Worm (Caenorhabditis elegans) whole organism, L3 larva: ENCODE results near the gene mrpl-28.

Experiments
- aly-2 ChIP-seq: fragments of 150-350 bp; optimal IDR thresholded peaks from 2 replicates; lab custom pipeline; 2014; ENCODE audit warnings: missing biosample characterization, missing genetic modification characterization
- ceh-28 ChIP-seq: fragments of 150-350 bp; optimal IDR thresholded peaks from 2 replicates; lab custom pipeline; 2014; ENCODE audit warnings: missing biosample characterization, missing genetic modification reagents, missing genetic modification characterization
- ceh-82 ChIP-seq: fragments of 150-350 bp; optimal IDR thresholded peaks from 2 replicates; lab custom pipeline; 2014; ENCODE audit warnings: missing biosample characterization, missing genetic modification characterization
- elt-1 ChIP-seq: fragments of 150-350 bp; optimal IDR thresholded peaks from 2 replicates; lab custom pipeline; 2014; ENCODE audit warnings: missing biosample characterization, missing genetic modification characterization
- elt-2 ChIP-seq: sonication (generic microtip); optimal IDR thresholded peaks from 2 replicates; lab custom pipeline; 2016; ENCODE audit warnings: missing genetic modification reagents, mild to moderate bottlenecking, missing genetic modification characterization, missing compliant biosample characterization
- elt-3 ChIP-seq, 3 experiments: fragments of 150-350 bp in 1 of 3; sonication (generic microtip) in 2 of 3; optimal IDR thresholded peaks; 2 replicates in 2 of 3; 4 replicates in 1 of 3; lab custom pipeline; 2014 to 2017; ENCODE audit warnings: missing biosample characterization in 3 of 3, missing genetic modification characterization in 3 of 3
- eor-1 ChIP-seq, 2 experiments: fragments of 150-350 bp; optimal IDR thresholded peaks; 2 replicates each; lab custom pipeline; 2014 to 2018; ENCODE audit warnings: missing biosample characterization in 2 of 2, missing genetic modification characterization in 2 of 2
- fkh-10 ChIP-seq: sonication (generic microtip); optimal IDR thresholded peaks from 2 replicates; lab custom pipeline; 2017; ENCODE audit warnings: missing biosample characterization, missing genetic modification reagents, missing genetic modification characterization
- fos-1 ChIP-seq: fragments of 150-350 bp; optimal IDR thresholded peaks from 2 replicates; lab custom pipeline; 2014; ENCODE audit warnings: missing biosample characterization, missing genetic modification characterization
- mdl-1 ChIP-seq: fragments of 150-350 bp; optimal IDR thresholded peaks from 2 replicates; lab custom pipeline; 2014; ENCODE audit warnings: missing biosample characterization, missing genetic modification characterization
- nhr-11 ChIP-seq: fragments of 150-350 bp; optimal IDR thresholded peaks from 2 replicates; lab custom pipeline; 2014; ENCODE audit warnings: missing biosample characterization, missing genetic modification characterization
- nhr-23 ChIP-seq: fragments of 150-350 bp; optimal IDR thresholded peaks from 2 replicates; lab custom pipeline; 2014; ENCODE audit warnings: missing biosample characterization, missing genetic modification reagents, missing genetic modification characterization
- nhr-28 ChIP-seq: fragments of 150-350 bp; optimal IDR thresholded peaks from 2 replicates; lab custom pipeline; 2014; ENCODE audit warnings: missing biosample characterization, missing genetic modification characterization
- nhr-43 ChIP-seq: sonication (generic microtip); optimal IDR thresholded peaks from 2 replicates; lab custom pipeline; 2016; ENCODE audit warnings: mild to moderate bottlenecking, missing genetic modification characterization, missing compliant biosample characterization; ENCODE audit not compliant: poor library complexity, severe bottlenecking
- nhr-67 ChIP-seq: fragments of 150-350 bp; optimal IDR thresholded peaks from 2 replicates; lab custom pipeline; 2014; ENCODE audit warnings: missing biosample characterization, missing genetic modification characterization
- nhr-76 ChIP-seq: fragments of 150-350 bp; sonication (generic microtip); optimal IDR thresholded peaks from 5 replicates; lab custom pipeline; 2014; ENCODE audit warnings: missing biosample characterization, missing genetic modification characterization
- nhr-77 ChIP-seq: fragments of 150-350 bp; optimal IDR thresholded peaks from 2 replicates; lab custom pipeline; 2014; ENCODE audit warnings: missing biosample characterization, missing genetic modification characterization
- pha-4 ChIP-seq: fragments of 150-350 bp; optimal IDR thresholded peaks from 2 replicates; lab custom pipeline; 2014; ENCODE audit warnings: missing biosample characterization, missing genetic modification reagents, missing genetic modification characterization
- sea-2 ChIP-seq: fragments of 150-350 bp; sonication (generic microtip); optimal IDR thresholded peaks from 4 replicates; lab custom pipeline; 2014; ENCODE audit warnings: missing biosample characterization, missing genetic modification reagents, missing genetic modification characterization
- skn-1 ChIP-seq: fragments of 150-350 bp; optimal IDR thresholded peaks from 2 replicates; lab custom pipeline; 2014; ENCODE audit warnings: missing biosample characterization, missing genetic modification characterization
- snpc-4 ChIP-seq: fragments of 150-350 bp; optimal IDR thresholded peaks from 2 replicates; lab custom pipeline; 2014; ENCODE audit warnings: missing biosample characterization, missing genetic modification characterization
- tbx-2 ChIP-seq: sonication (generic microtip); optimal IDR thresholded peaks from 2 replicates; lab custom pipeline; 2016; ENCODE audit warnings: mild to moderate bottlenecking, missing genetic modification characterization, missing compliant biosample characterization
- unc-39 ChIP-seq: sonication (generic microtip); optimal IDR thresholded peaks from 4 replicates; lab custom pipeline; 2017; ENCODE audit warnings: missing biosample characterization, missing genetic modification characterization
- unc-62 ChIP-seq: fragments of 150-350 bp; sonication (generic microtip); optimal IDR thresholded peaks from 4 replicates; lab custom pipeline; 2014; ENCODE audit warnings: missing biosample characterization, missing genetic modification reagents, missing genetic modification characterization
- zag-1 ChIP-seq: fragments of 150-350 bp; optimal IDR thresholded peaks from 2 replicates; lab custom pipeline; 2014; ENCODE audit warnings: missing biosample characterization, missing genetic modification characterization
- ztf-4 ChIP-seq: fragments of 150-350 bp; optimal IDR thresholded peaks from 2 replicates; lab custom pipeline; 2014; ENCODE audit warnings: missing biosample characterization, missing genetic modification characterization

The mrpl-28 gene

ce11 chrII:107703-108102, 48.1 kb downstream of the mrpl-28 start:
- TF ChIP-seq nhr-28 (tag; lab: Kevin White, UChicago) (no peak), ceh-82 (no peak), nhr-11 (tag; lab: Kevin White, UChicago) (no peak), nhr-67 (tag; lab: Kevin White, UChicago) (no peak), skn-1 (tag; lab: Kevin White, UChicago) (no peak), sea-2 (GFP tag; lab: Kevin White, UChicago) (no peak), unc-39 (tag; lab: Kevin White, UChicago) (no peak), elt-2 (no peak), snpc-4 (tag; lab: Kevin White, UChicago) (no peak), aly-2 (tag; lab: Kevin White, UChicago) (no peak), pha-4 (no peak), nhr-77 (tag; lab: Kevin White, UChicago) (no peak), eor-1 (tag; optimal IDR thresholded peaks at IDR 0.05; lab: Kevin White, UChicago) (no peak)

ce11 chrII:105889-106288, 49.9 kb downstream of the mrpl-28 start, which contains the start of gene txt-1:
Gene txt-1 (plus strand): TSS chrII:106189.
- no peak for TF ChIP-seq nhr-76 (tag; lab: Kevin White, UChicago)

ce11 chrII:105327-105882, 50.4 kb downstream of the mrpl-28 start:
- TF ChIP-seq snpc-4 (tag; lab: Kevin White, UChicago): no peak
- TF ChIP-seq ztf-4 (tag; lab: Kevin White, UChicago): no peak
- no peak for TF ChIP-seq ceh-28 (tag; lab: Kevin White, UChicago)
- TF ChIP-seq elt-1 (tag; lab: Kevin White, UChicago): no peak
- no peak for TF ChIP-seq tbx-2 (tag; lab: Kevin White, UChicago)
- TF ChIP-seq skn-1 (tag; lab: Kevin White, UChicago): no peak
- no peak for TF ChIP-seq zag-1 (tag; lab: Kevin White, UChicago)
- TF ChIP-seq nhr-11 (tag; lab: Kevin White, UChicago): no peak
- TF ChIP-seq nhr-23: no peak
- TF ChIP-seq elt-3 (tag; optimal IDR thresholded peaks at IDR 0.05; lab: Kevin White, UChicago): no peak
- no peak for TF ChIP-seq nhr-43 (tag; lab: Kevin White, UChicago)
- no peak for TF ChIP-seq unc-62
- TF ChIP-seq fos-1: no peak
- no peak for TF ChIP-seq fkh-10 (GFP tag; lab: Kevin White, UChicago)
- no peak for TF ChIP-seq aly-2 (tag; lab: Kevin White, UChicago)
- TF ChIP-seq mdl-1 (tag; lab: Kevin White, UChicago): no peak
